Worm (Caenorhabditis elegans): ENCODE results near the gene F23A7.5.
A peak's percentile ranks its signal among the peaks of the same experiment; 100 is the strongest.

F23A7.5 gene

DNA sequence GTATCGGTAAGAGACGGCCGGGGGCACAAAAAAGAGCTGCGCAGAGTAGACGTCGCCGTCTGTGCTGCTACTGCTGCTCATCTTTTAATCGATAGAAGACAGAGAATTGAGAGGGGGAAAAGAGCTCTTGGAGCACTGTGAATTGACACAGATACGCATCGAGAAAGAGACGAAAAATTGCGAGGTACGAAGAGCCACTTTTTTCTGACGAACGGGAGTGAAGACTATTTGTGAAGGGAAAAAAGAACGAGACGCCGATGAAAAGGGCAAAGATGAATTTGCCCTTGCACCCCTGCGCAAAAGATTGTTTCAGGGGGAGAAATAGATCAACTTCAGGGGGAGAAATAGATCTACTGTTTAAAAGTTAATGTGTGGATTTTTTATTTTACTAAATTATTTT lies 26.5 kb upstream of the F23A7.5 start (continued):
- TF ChIP-seq nhr-237 (tag; optimal IDR thresholded peaks at IDR 0.05): no peak
- TF ChIP-seq nhr-25 (tag; optimal IDR thresholded peaks at IDR 0.05; ENCODE audit: borderline replicate concordance, insufficient read depth): no peak
- TF ChIP-seq ama-1 (optimal IDR thresholded peaks at IDR 0.05): no peak
- TF ChIP-seq mxl-3 (GFP tag; optimal IDR thresholded peaks at IDR 0.05): peak; percentile 26
- peak; percentile 13 for TF ChIP-seq dve-1 (tag; optimal IDR thresholded peaks at IDR 0.05; ENCODE audit: insufficient read depth)
- TF ChIP-seq T20F7.1 (GFP tag; optimal IDR thresholded peaks at IDR 0.05): no peak
- TF ChIP-seq duxl-1 (tag; optimal IDR thresholded peaks at IDR 0.05; ENCODE audit: poor library complexity): peak; percentile 43
- TF ChIP-seq set-16 (GFP tag; IDR thresholded peaks at IDR 0.05): peak; percentile 41; the same call in 1 of the 2 replicates
- TF ChIP-seq skn-1 (tag; optimal IDR thresholded peaks at IDR 0.05): no peak
- no peak for TF ChIP-seq ceh-44 (GFP tag; IDR thresholded peaks at IDR 0.05)
- 0 out of 2 replicates have a peak, but pooled peaks have one; percentile 55 for TF ChIP-seq ctbp-1 (GFP tag; IDR thresholded peaks at IDR 0.05)
- TF ChIP-seq nhr-42 (GFP tag; IDR thresholded peaks at IDR 0.05): no peak
- TF ChIP-seq unc-130 (GFP tag; optimal IDR thresholded peaks at IDR 0.05): no peak
- TF ChIP-seq madf-9 (GFP tag; conservative IDR thresholded peaks at IDR 0.05): no peak
- TF ChIP-seq nhr-28 (tag; optimal IDR thresholded peaks at IDR 0.05): peak; percentile 17
- no peak for TF ChIP-seq daf-19 (GFP tag; conservative IDR thresholded peaks at IDR 0.05)
- peak; percentile 90 for TF ChIP-seq aha-1 (tag)
- TF ChIP-seq ceh-62 (tag; optimal IDR thresholded peaks at IDR 0.05): no peak
- no peak for TF ChIP-seq fos-1 (tag; optimal IDR thresholded peaks at IDR 0.05)
- no peak for TF ChIP-seq nhr-76 (tag; optimal IDR thresholded peaks at IDR 0.05)
- peak; percentile 52 to 62 for TF ChIP-seq lsy-2 (tag; optimal IDR thresholded peaks at IDR 0.05)
- no peak for TF ChIP-seq lin-15B (tag; optimal IDR thresholded peaks at IDR 0.05)
- no peak for TF ChIP-seq madf-5 (GFP tag; IDR thresholded peaks at IDR 0.05)
- peak in 1 of 2 experiments; percentile 2 for TF ChIP-seq daf-16 (GFP tag; optimal IDR thresholded peaks at IDR 0.05)
- TF ChIP-seq daf-16 (tag; optimal IDR thresholded peaks at IDR 0.05): peak; percentile 3
- TF ChIP-seq mes-2 (tag; optimal IDR thresholded peaks at IDR 0.05; ENCODE audit: poor library complexity, severe bottlenecking): peak; percentile 60
- TF ChIP-seq hlh-11 (tag; optimal IDR thresholded peaks at IDR 0.05): peak; percentile 27
- TF ChIP-seq dmd-8 (GFP tag; IDR thresholded peaks at IDR 0.05): no peak

DNA sequence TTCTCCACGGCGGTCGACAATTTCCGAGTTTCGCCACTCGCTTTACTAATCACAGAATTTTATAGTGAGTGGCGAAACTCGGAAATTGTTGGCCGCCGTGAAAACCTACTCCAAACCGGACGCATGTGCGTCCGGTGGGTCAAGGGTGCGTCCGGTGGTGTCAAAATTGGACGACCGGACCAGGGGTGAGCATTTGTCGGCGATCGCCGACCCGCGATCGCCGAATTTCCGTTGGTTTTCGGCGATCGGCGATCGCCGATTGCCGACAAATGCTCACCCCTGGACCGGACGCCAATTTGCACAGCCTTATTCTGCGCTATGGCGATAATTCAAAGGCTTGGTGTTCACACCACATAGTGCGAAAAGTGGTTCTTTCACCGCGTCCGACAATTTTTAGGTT lies 24.4 kb upstream of the F23A7.5 start:
- TF ChIP-seq set-16 (GFP tag; IDR thresholded peaks at IDR 0.05) (peak; percentile 86), R02D3.7 (tag; optimal IDR thresholded peaks at IDR 0.05) (no peak), nhr-102 (tag; optimal IDR thresholded peaks at IDR 0.05) (no peak), ZK337.2 (GFP tag; IDR thresholded peaks at IDR 0.05) (no peak), ceh-44 (GFP tag; IDR thresholded peaks at IDR 0.05) (no peak), attf-4 (tag; optimal IDR thresholded peaks at IDR 0.05) (no peak), snpc-1.2 (GFP tag; IDR thresholded peaks at IDR 0.05) (0 out of 2 replicates have a peak, but pooled peaks have one; percentile 10)

DNA sequence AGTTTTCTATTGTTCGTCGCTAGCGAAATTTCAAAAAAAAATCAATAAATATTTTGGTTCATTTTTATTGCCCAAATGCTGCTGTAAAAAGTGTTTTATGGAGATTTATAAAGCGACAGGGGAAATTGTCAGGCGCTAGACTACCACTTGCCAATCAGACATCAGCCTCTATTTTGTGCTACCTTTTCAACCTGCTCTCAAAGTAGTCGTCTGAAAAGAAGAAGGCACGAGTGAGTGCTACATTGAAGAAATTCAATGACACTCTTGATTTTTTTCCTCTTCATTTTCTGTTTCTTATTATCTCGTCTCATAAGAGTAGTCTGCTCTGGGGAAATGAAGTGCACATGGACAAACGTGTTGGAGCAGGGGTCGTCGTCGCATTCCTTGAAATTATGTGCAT lies 22.8 kb upstream of the F23A7.5 start:
- no peak for TF ChIP-seq ZK546.5 (tag; optimal IDR thresholded peaks at IDR 0.05)
- TF ChIP-seq F37D6.2 (tag; optimal IDR thresholded peaks at IDR 0.05): peak; percentile 87
- no peak for TF ChIP-seq set-16 (GFP tag; IDR thresholded peaks at IDR 0.05)
- TF ChIP-seq nhr-102 (tag; optimal IDR thresholded peaks at IDR 0.05): peak; percentile 90
- TF ChIP-seq zfp-2 (tag; optimal IDR thresholded peaks at IDR 0.05): no peak
- TF ChIP-seq egl-27 (tag; optimal IDR thresholded peaks at IDR 0.05): no peak
- no peak for TF ChIP-seq F26F4.8 (GFP tag; conservative IDR thresholded peaks at IDR 0.05)
- TF ChIP-seq pha-4 (GFP tag; IDR thresholded peaks at IDR 0.05): peak; percentile 41; the same call in 1 of the 2 replicates
- no peak for TF ChIP-seq pha-4 (tag; optimal IDR thresholded peaks at IDR 0.05)
- TF ChIP-seq mep-1 (tag; optimal IDR thresholded peaks at IDR 0.05): peak; percentile 89
- 0 out of 2 replicates have a peak, but pooled peaks have one; percentile 22 for TF ChIP-seq ctbp-1 (GFP tag; IDR thresholded peaks at IDR 0.05)
- peak; percentile 81 for TF ChIP-seq T20F7.1 (GFP tag; optimal IDR thresholded peaks at IDR 0.05)
- no peak for TF ChIP-seq zag-1 (tag; optimal IDR thresholded peaks at IDR 0.05)
- TF ChIP-seq aly-2 (tag; optimal IDR thresholded peaks at IDR 0.05): no peak
- TF ChIP-seq ceh-32 (tag; optimal IDR thresholded peaks at IDR 0.05; ENCODE audit: poor library complexity): no peak
- TF ChIP-seq snpc-1.2 (GFP tag; IDR thresholded peaks at IDR 0.05): no peak
- peak; percentile 59 for TF ChIP-seq dmd-6 (GFP tag; IDR thresholded peaks at IDR 0.05)
- TF ChIP-seq php-3 (GFP tag; IDR thresholded peaks at IDR 0.05): peak; percentile 53; the same call in 1 of the 2 replicates
- peak; percentile 47; the same call in 1 of the 2 replicates for TF ChIP-seq lin-29 (GFP tag; IDR thresholded peaks at IDR 0.05)
- TF ChIP-seq ceh-28 (tag; optimal IDR thresholded peaks at IDR 0.05): peak; percentile 68
- TF ChIP-seq Y5F2A.4 (GFP tag; optimal IDR thresholded peaks at IDR 0.05): no peak
- TF ChIP-seq duxl-1 (tag; optimal IDR thresholded peaks at IDR 0.05; ENCODE audit: poor library complexity): peak; percentile 69
- TF ChIP-seq ztf-7 (tag; optimal IDR thresholded peaks at IDR 0.05): peak; percentile 60
